Worm (Caenorhabditis elegans) whole organism, L4/young adult: ENCODE data around the gene C10C5.4.

Experiments
- W03F9.2 ChIP-seq: fragments of 150-350 bp; optimal IDR thresholded peaks from 2 replicates; lab custom pipeline; 2014; ENCODE audit warnings: missing biosample characterization, missing genetic modification characterization
- dao-5 ChIP-seq: sonication (generic microtip); optimal IDR thresholded peaks from 2 replicates; lab custom pipeline; 2016; ENCODE audit warnings: missing genotype, missing genetic modification characterization, moderate library complexity, missing compliant biosample characterization
- him-1 ChIP-seq: sonication (generic microtip); optimal IDR thresholded peaks from 2 replicates; lab custom pipeline; 2016; ENCODE audit warnings: missing genotype, missing genetic modification reagents, missing genetic modification characterization, missing compliant biosample characterization

- no peak for TF ChIP-seq W03F9.2 (tag; lab: Kevin White, UChicago)
- TF ChIP-seq him-1 (tag; lab: Kevin White, UChicago) = no peak
- no peak for TF ChIP-seq dao-5 (tag; lab: Kevin White, UChicago)
Observed at ce11 chrIV:9376550-9376949, 1.8 kb upstream of the C10C5.4 start.
